Fruit fly (Drosophila melanogaster): ENCODE measurements around the gene CG46280.
A peak's percentile ranks its signal among the peaks of the same experiment; 100 is the strongest.

Gene CG46280

DNA sequence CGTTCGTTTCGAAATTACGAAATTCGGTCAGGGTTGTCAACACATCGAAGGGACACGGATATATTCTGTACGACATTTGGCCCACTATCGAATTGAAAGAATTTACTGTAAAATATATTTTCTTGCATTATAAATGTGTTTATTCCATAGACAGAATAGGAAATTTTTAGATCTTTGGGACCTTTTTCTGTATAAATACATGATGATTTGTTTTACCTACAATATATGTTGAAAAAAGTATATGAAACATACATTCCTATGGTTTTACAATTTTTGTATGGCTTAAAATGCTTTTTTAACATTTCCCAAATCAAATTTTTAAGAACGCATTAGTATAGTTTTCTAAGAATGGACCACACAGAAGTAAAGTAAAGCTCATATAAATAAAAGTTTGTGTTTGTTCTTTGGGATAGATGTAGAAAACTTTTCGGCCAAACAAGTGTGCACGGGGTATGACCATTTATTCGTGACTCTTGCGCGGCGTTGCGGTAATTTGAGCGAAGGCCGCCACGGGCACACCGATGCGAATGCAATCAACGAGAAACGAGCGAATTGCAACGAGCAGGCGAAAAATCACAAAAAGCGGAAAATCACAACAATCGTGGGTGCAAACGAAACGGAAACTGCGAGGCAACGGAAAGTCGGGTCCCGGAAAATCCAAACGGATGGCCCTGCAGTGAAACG, 32.8 kb downstream of the CG46280 start, which contains the start of the genes CG17327, CG44194 and CG7518 (continued):
- TF ChIP-seq crp (GFP tag; optimal IDR thresholded peaks at IDR 0.05) (no peak), CG4820 (GFP tag; optimal IDR thresholded peaks at IDR 0.05) (no peak), CG8944 (GFP tag; optimal IDR thresholded peaks at IDR 0.05) (no peak), Fer3 (tag; optimal IDR thresholded peaks at IDR 0.05) (no peak), CG10462 (GFP tag; optimal IDR thresholded peaks at IDR 0.05) (no peak), chm (GFP tag; IDR thresholded peaks at IDR 0.05) (no peak), CG33213 (GFP tag; optimal IDR thresholded peaks at IDR 0.05) (no peak), CG14050 (GFP tag; IDR thresholded peaks at IDR 0.05) (no peak), CG15269 (tag; optimal IDR thresholded peaks at IDR 0.05) (no peak), sob (GFP tag; IDR thresholded peaks at IDR 0.05) (no peak; the same call in 1 of the 2 replicates), Sox100B (GFP tag; optimal IDR thresholded peaks at IDR 0.05) (no peak), bab2 (GFP tag; optimal IDR thresholded peaks at IDR 0.05) (peak; percentile 39), CG16813 (GFP tag; IDR thresholded peaks at IDR 0.05; ENCODE audit: partially characterized antibody) (peak; percentile 33; the same call in 1 of the 3 replicates), HLH54F (GFP tag; optimal IDR thresholded peaks at IDR 0.05) (peak; percentile 40), Rfx (GFP tag; IDR thresholded peaks at IDR 0.05) (peak; percentile 29; the same call in 1 of the 2 replicates), CG4617 (GFP tag; optimal IDR thresholded peaks at IDR 0.05; ENCODE audit: borderline replicate concordance) (peak; percentile 58), Oaz (GFP tag; IDR thresholded peaks at IDR 0.05) (no peak), crol (GFP tag; IDR thresholded peaks at IDR 0.05) (no peak), seq (GFP tag; IDR thresholded peaks at IDR 0.05) (no peak), CG11247 (GFP tag; IDR thresholded peaks at IDR 0.05) (no peak), tll (GFP tag; optimal IDR thresholded peaks at IDR 0.05) (peak in 1 of 2 experiments; percentile 25), ranshi (GFP tag; IDR thresholded peaks at IDR 0.05) (no peak), pho (GFP tag; optimal IDR thresholded peaks at IDR 0.05) (peak; percentile 22), CG13123 (GFP tag; optimal IDR thresholded peaks at IDR 0.05) (no peak), Vsx1 (GFP tag; optimal IDR thresholded peaks at IDR 0.05) (no peak), eyg (GFP tag; optimal IDR thresholded peaks at IDR 0.05) (no peak), D19A (tag; optimal IDR thresholded peaks at IDR 0.05) (no peak), Opbp (GFP tag; IDR thresholded peaks at IDR 0.05; ENCODE audit: partially characterized antibody) (peak; percentile 47; the same call in 1 of the 3 replicates), usp (GFP tag; optimal IDR thresholded peaks at IDR 0.05) (no peak), CG17361 (GFP tag; IDR thresholded peaks at IDR 0.05) (no peak), CG7963 (GFP tag; IDR thresholded peaks at IDR 0.05; ENCODE audit: partially characterized antibody) (0 out of 3 replicates have a peak, but pooled peaks have one; percentile 48), MTF-1 (GFP tag; optimal IDR thresholded peaks at IDR 0.05; ENCODE audit: borderline replicate concordance) (no peak), hb (GFP tag; IDR thresholded peaks at IDR 0.05; ENCODE audit: partially characterized antibody) (no peak)

dm6 chr3R:12995522-12995921, 34.9 kb downstream of the CG46280 start, which contains the start of gene CG7488:
TSS of gene CG7488 (plus strand) at chr3R:12995620.
- TF ChIP-seq CG42726 (GFP tag; IDR thresholded peaks at IDR 0.05; ENCODE audit: partially characterized antibody): no peak; the same call in 1 of the 2 replicates
- peak; percentile 25 for TF ChIP-seq CG9437 (GFP tag; optimal IDR thresholded peaks at IDR 0.05)
- TF ChIP-seq CG34224 (GFP tag; IDR thresholded peaks at IDR 0.05; ENCODE audit: partially characterized antibody): peak; percentile 97
- no peak for TF ChIP-seq CG30403 (GFP tag; optimal IDR thresholded peaks at IDR 0.05)
- TF ChIP-seq CG8388 (GFP tag; optimal IDR thresholded peaks at IDR 0.05): peak; percentile 90
- 0 out of 3 replicates have a peak, but pooled peaks have one; percentile 19 for TF ChIP-seq ase (GFP tag; IDR thresholded peaks at IDR 0.05)
- TF ChIP-seq odd (GFP tag; optimal IDR thresholded peaks at IDR 0.05): no peak
- TF ChIP-seq CG2129 (GFP tag; IDR thresholded peaks at IDR 0.05; ENCODE audit: partially characterized antibody): peak; percentile 66
- TF ChIP-seq pzg (GFP tag; optimal IDR thresholded peaks at IDR 0.05): peak; percentile 48
- no peak for TF ChIP-seq Eip74EF (GFP tag; optimal IDR thresholded peaks at IDR 0.05)
- no peak for TF ChIP-seq Ets97D (GFP tag; optimal IDR thresholded peaks at IDR 0.05)
- no peak for TF ChIP-seq luna (GFP tag; optimal IDR thresholded peaks at IDR 0.05)
- peak; percentile 59 for TF ChIP-seq trem (tag; optimal IDR thresholded peaks at IDR 0.05)
- TF ChIP-seq Six4 (GFP tag; optimal IDR thresholded peaks at IDR 0.05): no peak
- TF ChIP-seq sna (GFP tag; IDR thresholded peaks at IDR 0.05; ENCODE audit: partially characterized antibody): peak; percentile 92
- TF ChIP-seq unc-4 (GFP tag; IDR thresholded peaks at IDR 0.05; ENCODE audit: partially characterized antibody): peak; percentile 86
- peak; percentile 70; the same call in 2 of the 3 replicates for TF ChIP-seq CG7963 (GFP tag; IDR thresholded peaks at IDR 0.05; ENCODE audit: partially characterized antibody)

Measured in whole organism, embryonic.